Fruit fly (Drosophila melanogaster) whole organism, adult: ENCODE data around the gene Pkg21D.

ENCODE experiments used
- CG11617 ChIP-seq: fragments of 200-800 bp; sonication (Bioruptor generic); optimal IDR thresholded peaks from 2 replicates; lab custom pipeline; 2017; ENCODE audit warnings: mild to moderate bottlenecking, missing biosample characterization, missing genetic modification reagents, missing genetic modification characterization
- CG12768 ChIP-seq: fragments of 200-800 bp; sonication (Bioruptor generic); optimal IDR thresholded peaks from 2 replicates; lab custom pipeline; 2017; ENCODE audit warnings: missing biosample characterization, missing genetic modification characterization, mild to moderate bottlenecking, moderate library complexity, missing genetic modification reagents
- CG14711 ChIP-seq: fragments of 200-800 bp; sonication (Bioruptor generic); optimal IDR thresholded peaks from 2 replicates; lab custom pipeline; 2018; ENCODE audit warnings: missing biosample characterization, mild to moderate bottlenecking, missing genetic modification characterization, moderate library complexity
- CG1620 ChIP-seq: fragments of 200-800 bp; sonication (Bioruptor generic); optimal IDR thresholded peaks from 2 replicates; lab custom pipeline; 2016; ENCODE audit warnings: missing biosample characterization, missing genetic modification characterization
- CG33017 ChIP-seq: fragments of 200-800 bp; sonication (Bioruptor generic); optimal IDR thresholded peaks from 2 replicates; lab custom pipeline; 2018; ENCODE audit warnings: missing biosample characterization, mild to moderate bottlenecking, missing genetic modification characterization, moderate library complexity
- CG5204 ChIP-seq: fragments of 200-800 bp; sonication (Bioruptor generic); optimal IDR thresholded peaks from 2 replicates; lab custom pipeline; 2016; ENCODE audit warnings: missing biosample characterization, missing genetic modification characterization
- CG7045 ChIP-seq: fragments of 200-800 bp; sonication (Bioruptor generic); optimal IDR thresholded peaks from 2 replicates; lab custom pipeline; 2017; ENCODE audit warnings: missing biosample characterization, mild to moderate bottlenecking, missing genetic modification characterization
- CG7101 ChIP-seq: fragments of 200-800 bp; sonication (Bioruptor generic); optimal IDR thresholded peaks from 2 replicates; lab custom pipeline; 2018; ENCODE audit warnings: missing biosample characterization, mild to moderate bottlenecking, missing genetic modification characterization, moderate library complexity
- Clk ChIP-seq: fragments of 200-800 bp; sonication (Bioruptor generic); optimal IDR thresholded peaks from 2 replicates; lab custom pipeline; 2017; ENCODE audit warnings: missing biosample characterization, missing genetic modification characterization
- Crg-1 ChIP-seq: fragments of 200-800 bp; sonication (Bioruptor generic); optimal IDR thresholded peaks from 2 replicates; lab custom pipeline; 2016; ENCODE audit warnings: missing biosample characterization, missing genetic modification characterization
- Hr96 ChIP-seq: fragments of 200-800 bp; sonication (Bioruptor generic); optimal IDR thresholded peaks from 2 replicates; lab custom pipeline; 2016; ENCODE audit warnings: missing biosample characterization, missing genetic modification characterization
- Mnt ChIP-seq: fragments of 200-800 bp; sonication (Bioruptor generic); optimal IDR thresholded peaks from 2 replicates; lab custom pipeline; 2016; ENCODE audit warnings: missing biosample characterization, mild to moderate bottlenecking, missing genetic modification characterization
- bab1 ChIP-seq: fragments of 200-800 bp; sonication (Bioruptor generic); optimal IDR thresholded peaks from 3 replicates; lab custom pipeline; 2019; ENCODE audit warnings: missing biosample characterization, mild to moderate bottlenecking, missing genetic modification characterization, moderate library complexity
- cic ChIP-seq: fragments of 200-800 bp; sonication (Bioruptor generic); optimal IDR thresholded peaks from 2 replicates; lab custom pipeline; 2017; ENCODE audit warnings: missing biosample characterization, mild to moderate bottlenecking, missing genetic modification characterization, moderate library complexity
- cnc ChIP-seq, 2 experiments: fragments of >200 bp; optimal IDR thresholded peaks; 2 replicates each; lab custom pipeline; 2017
- kay ChIP-seq: fragments of 200-800 bp; sonication (Bioruptor generic); peaks from one replicate; lab custom pipeline; 2016; ENCODE audit warnings: missing biosample characterization, missing genetic modification characterization, borderline replicate concordance
- ovo ChIP-seq: fragments of 200-800 bp; sonication (Bioruptor generic); optimal IDR thresholded peaks from 2 replicates; lab custom pipeline; 2016; ENCODE audit warnings: missing biosample characterization, missing genetic modification characterization
- pad ChIP-seq: fragments of 200-800 bp; sonication (Bioruptor generic); optimal IDR thresholded peaks from 3 replicates; lab custom pipeline; 2017; ENCODE audit warnings: missing biosample characterization, missing genetic modification characterization, mild to moderate bottlenecking, moderate library complexity, missing genetic modification reagents
- tj ChIP-seq: fragments of 200-800 bp; sonication (Bioruptor generic); optimal IDR thresholded peaks from 3 replicates; lab custom pipeline; 2017; ENCODE audit warnings: missing biosample characterization, mild to moderate bottlenecking, missing genetic modification characterization, moderate library complexity
- toe ChIP-seq: fragments of 200-800 bp; sonication (Bioruptor generic); optimal IDR thresholded peaks from 2 replicates; lab custom pipeline; 2016; ENCODE audit warnings: missing biosample characterization, missing genetic modification characterization

The Pkg21D gene

DNA sequence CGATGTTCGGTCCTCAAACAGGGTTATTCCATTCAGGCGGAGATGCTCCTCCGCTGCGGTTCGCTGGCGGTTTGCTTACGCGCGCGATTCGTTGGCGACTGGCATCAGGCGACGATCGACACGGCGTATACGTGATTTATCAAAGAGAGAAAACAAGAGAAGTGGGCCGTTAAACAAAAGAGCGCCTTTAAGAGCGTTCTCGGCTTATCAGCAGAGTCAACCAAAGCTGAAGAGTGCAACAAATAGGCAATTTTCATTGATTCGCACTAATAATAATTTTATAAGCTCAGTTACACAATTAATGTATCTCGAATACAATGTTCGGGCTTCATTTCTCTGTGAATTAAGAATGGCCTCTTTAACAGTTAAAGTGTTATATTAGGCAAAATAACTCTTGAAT, at the start of gene Pkg21D:
TSS of gene Pkg21D (minus strand) at position 101 of the 400 bp plus-strand sequence.
- no peak for TF ChIP-seq CG7101 (tag; lab: Kevin White, UChicago)
- TF ChIP-seq CG33017 (tag; lab: Kevin White, UChicago): no peak
- TF ChIP-seq bab1 (GFP tag; lab: Kevin White, UChicago): no peak

dm6 chr2L:840022-840421, 49.4 kb upstream of the Pkg21D start:
- TF ChIP-seq CG12768 (GFP tag; lab: Kevin White, UChicago) (peak; percentile 25), CG7045 (GFP tag; lab: Kevin White, UChicago) (peak; percentile 19), tj (GFP tag; lab: Kevin White, UChicago) (no peak), ovo (GFP tag; lab: Kevin White, UChicago) (peak; percentile 19)

DNA sequence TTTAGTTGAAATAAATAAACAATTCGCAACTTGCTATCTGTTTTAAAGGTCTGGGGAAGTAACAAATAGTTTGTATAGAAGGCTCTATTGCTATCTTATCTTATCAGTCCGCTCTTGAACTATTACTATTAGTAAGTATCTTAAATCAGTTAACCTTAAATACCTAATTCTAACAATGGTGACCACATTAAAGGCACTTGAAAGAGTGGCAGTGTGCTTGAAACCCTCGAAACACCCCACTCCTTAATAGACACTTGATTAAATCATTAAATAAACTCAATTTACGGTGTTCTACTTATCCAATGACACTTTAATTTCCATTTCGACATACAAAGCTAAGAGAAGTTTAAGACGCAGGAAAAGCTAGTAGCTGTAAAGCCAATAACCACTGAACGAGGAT, 48.2 kb upstream of the Pkg21D start:
- TF ChIP-seq CG7045 (GFP tag; lab: Kevin White, UChicago) (no peak), cic (peak; percentile 5)

- TF ChIP-seq cic (no peak), ovo (GFP tag; lab: Kevin White, UChicago) (no peak), CG12768 (GFP tag; lab: Kevin White, UChicago) (no peak), CG14711 (tag; lab: Kevin White, UChicago) (no peak), Clk (GFP tag; lab: Kevin White, UChicago) (no peak), Hr96 (GFP tag; lab: Kevin White, UChicago) (no peak)
Observed at dm6 chr2L:837989-838388, 47.4 kb upstream of the Pkg21D start.

- no peak for TF ChIP-seq CG12768 (GFP tag; lab: Kevin White, UChicago)
- peak; percentile 41 for TF ChIP-seq cic
Observed at dm6 chr2L:827516-828362, 37.1 kb upstream of the Pkg21D start.

- TF ChIP-seq Crg-1 (GFP tag; lab: Kevin White, UChicago): no peak
Observed at dm6 chr2L:827049-827448, 36.5 kb upstream of the Pkg21D start.

DNA sequence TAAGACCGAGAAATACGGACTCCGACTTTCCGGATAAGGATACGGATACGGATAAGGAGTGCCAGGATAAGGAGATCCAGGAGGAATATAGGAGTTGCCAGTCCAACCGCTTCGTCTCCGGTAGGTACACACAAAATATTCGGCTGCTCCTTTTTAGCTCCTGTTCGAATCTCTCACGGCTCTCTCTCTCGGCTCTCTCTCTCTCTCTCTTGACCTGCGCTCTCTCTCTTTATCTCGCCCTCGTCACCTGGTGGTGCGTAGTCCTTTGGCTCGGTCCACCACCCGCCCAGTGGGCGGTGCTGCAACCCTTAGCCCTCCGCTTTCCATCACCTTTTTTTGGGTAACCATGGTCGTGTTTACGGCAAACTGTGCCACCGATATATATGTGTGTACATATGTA, 35.8 kb upstream of the Pkg21D start:
- TF ChIP-seq CG1620 (GFP tag; lab: Kevin White, UChicago) (no peak), Hr96 (GFP tag; lab: Kevin White, UChicago) (no peak), CG7101 (tag; lab: Kevin White, UChicago) (no peak), CG5204 (GFP tag; lab: Kevin White, UChicago) (no peak), bab1 (GFP tag; lab: Kevin White, UChicago) (no peak), kay (GFP tag; lab: Kevin White, UChicago) (no peak), Clk (GFP tag; lab: Kevin White, UChicago) (no peak), tj (GFP tag; lab: Kevin White, UChicago) (no peak), CG7045 (GFP tag; lab: Kevin White, UChicago) (no peak), toe (GFP tag; lab: Kevin White, UChicago) (no peak)

- peak; percentile 65 for TF ChIP-seq Hr96 (GFP tag; lab: Kevin White, UChicago)
- peak; percentile 86 for TF ChIP-seq tj (GFP tag; lab: Kevin White, UChicago)
- TF ChIP-seq cnc (optimal IDR thresholded peaks at IDR 0.05; lab: Kevin White, UChicago): no peak
- peak; percentile 83 for TF ChIP-seq CG14711 (tag; lab: Kevin White, UChicago)
- no peak for TF ChIP-seq CG5204 (GFP tag; lab: Kevin White, UChicago)
- peak; percentile 71 for TF ChIP-seq CG12768 (GFP tag; lab: Kevin White, UChicago)
- TF ChIP-seq cic: peak; percentile 72
- peak; percentile 30 for TF ChIP-seq CG33017 (tag; lab: Kevin White, UChicago)
- peak; percentile 80 for TF ChIP-seq Crg-1 (GFP tag; lab: Kevin White, UChicago)
- no peak for TF ChIP-seq kay (GFP tag; lab: Kevin White, UChicago)
- peak; percentile 87 for TF ChIP-seq Mnt
- TF ChIP-seq toe (GFP tag; lab: Kevin White, UChicago): no peak
- TF ChIP-seq Clk (GFP tag; lab: Kevin White, UChicago): peak; percentile 51
- peak; percentile 43 for TF ChIP-seq CG11617 (GFP tag; lab: Kevin White, UChicago)
- TF ChIP-seq bab1 (GFP tag; lab: Kevin White, UChicago): peak; percentile 85
- peak; percentile 63 for TF ChIP-seq CG1620 (GFP tag; lab: Kevin White, UChicago)
- TF ChIP-seq pad (GFP tag; lab: Kevin White, UChicago): peak; percentile 62
- no peak for TF ChIP-seq CG7045 (GFP tag; lab: Kevin White, UChicago)
- peak; percentile 67 for TF ChIP-seq CG7101 (tag; lab: Kevin White, UChicago)
- peak; percentile 56 for TF ChIP-seq ovo (GFP tag; lab: Kevin White, UChicago)
Observed at dm6 chr2L:825768-826263, 35.2 kb upstream of the Pkg21D start, which contains the start of the genes CG3862 and dock. TSS of gene CG3862 (minus strand) at chr2L:825861. TSS of gene dock (plus strand) at chr2L:825969.
